Fruit fly (Drosophila melanogaster) whole organism, embryonic: ENCODE data around the gene CG9393.

Experiments
- Aef1 ChIP-seq: fragments of 200-800 bp; sonication (Bioruptor generic); IDR thresholded peaks from 3 replicates; pipeline ENCODE4 v1.3.6; 2022; ENCODE audit warnings: missing biosample characterization, missing genetic modification characterization
- B-H1 ChIP-seq: fragments of 200-800 bp; sonication (Bioruptor generic); IDR thresholded peaks from 3 replicates; pipeline ENCODE4 v1.3.6; 2022; ENCODE audit warnings: missing biosample characterization, missing genetic modification characterization
- C15 ChIP-seq: fragments of 200-800 bp; sonication (Bioruptor generic); IDR thresholded peaks from 3 replicates; pipeline ENCODE4 v1.3.6; 2022; ENCODE audit warnings: missing biosample characterization, missing genetic modification characterization
- CG10147 ChIP-seq: fragments of 200-800 bp; sonication (Bioruptor generic); optimal IDR thresholded peaks from 2 replicates; lab custom pipeline; 2019; ENCODE audit warnings: missing biosample characterization, mild to moderate bottlenecking, missing genetic modification characterization, moderate library complexity
- CG1024 ChIP-seq: fragments of 200-800 bp; sonication (Bioruptor generic); IDR thresholded peaks from 2 replicates; pipeline ENCODE4 v1.3.6; 2022; ENCODE audit warnings: missing biosample characterization, missing genetic modification characterization
- CG10366 ChIP-seq: fragments of 200-800 bp; sonication (Bioruptor generic); IDR thresholded peaks from 2 replicates; pipeline ENCODE4 v1.3.6; 2022; ENCODE audit warnings: missing biosample characterization, missing genetic modification characterization
- CG11085 ChIP-seq: fragments of 200-800 bp; sonication (Bioruptor generic); IDR thresholded peaks from 2 replicates; pipeline ENCODE4 v1.3.6; 2022; ENCODE audit warnings: missing biosample characterization, missing genetic modification characterization
- CG11247 ChIP-seq: fragments of 200-800 bp; sonication (Bioruptor generic); IDR thresholded peaks from 2 replicates; pipeline ENCODE4 v1.3.6; 2022; ENCODE audit warnings: missing biosample characterization, missing genetic modification characterization
- CG11696 ChIP-seq: fragments of 200-800 bp; sonication (Bioruptor generic); IDR thresholded peaks from 2 replicates; pipeline ENCODE4 v1.3.6; 2022; ENCODE audit warnings: missing biosample characterization, missing genetic modification characterization
- CG13287 ChIP-seq: fragments of 200-800 bp; sonication (Bioruptor generic); IDR thresholded peaks from 2 replicates; pipeline ENCODE4 v1.3.6; 2022; ENCODE audit warnings: missing biosample characterization, missing genetic modification characterization; ENCODE audit not compliant: partially characterized antibody
- CG14050 ChIP-seq: fragments of 200-800 bp; sonication (Bioruptor generic); IDR thresholded peaks from 3 replicates; pipeline ENCODE4 v1.3.6; 2022; ENCODE audit warnings: missing biosample characterization, missing genetic modification characterization
- CG15073 ChIP-seq: fragments of 200-800 bp; sonication (Bioruptor generic); optimal IDR thresholded peaks from 2 replicates; lab custom pipeline; 2016; ENCODE audit warnings: missing biosample characterization, missing genetic modification characterization
- CG1529 ChIP-seq: fragments of 200-800 bp; sonication (Bioruptor generic); optimal IDR thresholded peaks from 3 replicates; lab custom pipeline; 2018; ENCODE audit warnings: missing biosample characterization, missing genetic modification characterization
- CG15514 ChIP-seq: fragments of 200-800 bp; sonication (Bioruptor generic); optimal IDR thresholded peaks from 3 replicates; lab custom pipeline; 2017; ENCODE audit warnings: missing biosample characterization, missing genetic modification characterization, mild to moderate bottlenecking, moderate library complexity, missing genetic modification reagents
- CG17328 ChIP-seq: fragments of 200-800 bp; sonication (Bioruptor generic); IDR thresholded peaks from 2 replicates; pipeline ENCODE4 v1.3.6; 2022; ENCODE audit warnings: missing biosample characterization, missing genetic modification characterization
- CG18262 ChIP-seq: fragments of 200-800 bp; optimal IDR thresholded peaks from 3 replicates; lab custom pipeline; 2019; ENCODE audit warnings: missing biosample characterization, mild to moderate bottlenecking, missing genetic modification characterization, moderate library complexity
- CG18599 ChIP-seq: fragments of 200-800 bp; sonication (Bioruptor generic); optimal IDR thresholded peaks from 3 replicates; lab custom pipeline; 2017; ENCODE audit warnings: missing biosample characterization, missing genetic modification characterization, mild to moderate bottlenecking, moderate library complexity, missing genetic modification reagents
- CG2129 ChIP-seq: fragments of 200-800 bp; sonication (Bioruptor generic); IDR thresholded peaks from 2 replicates; pipeline ENCODE4 v1.3.6; 2022; ENCODE audit warnings: missing biosample characterization, missing genetic modification characterization; ENCODE audit not compliant: partially characterized antibody
- CG30020 ChIP-seq: fragments of 200-800 bp; optimal IDR thresholded peaks from 2 replicates; lab custom pipeline; 2019; ENCODE audit warnings: missing biosample characterization, mild to moderate bottlenecking, missing genetic modification characterization, moderate library complexity
- CG31365 ChIP-seq: fragments of 200-800 bp; sonication (Bioruptor generic); optimal IDR thresholded peaks from 2 replicates; lab custom pipeline; 2018; ENCODE audit warnings: missing biosample characterization, mild to moderate bottlenecking, missing genetic modification characterization
- CG33213 ChIP-seq: fragments of 200-800 bp; sonication (Bioruptor generic); optimal IDR thresholded peaks from 3 replicates; lab custom pipeline; 2016; ENCODE audit warnings: missing biosample characterization, missing genetic modification characterization
- CG5953 ChIP-seq: fragments of 200-800 bp; sonication (Bioruptor generic); IDR thresholded peaks from 2 replicates; pipeline ENCODE4 v1.3.6; 2022; ENCODE audit warnings: missing biosample characterization, missing genetic modification characterization
- CG8290 ChIP-seq, 3 experiments: fragments of 200-800 bp; sonication (Bioruptor generic); optimal IDR thresholded peaks; 2 replicates each; lab custom pipeline; 2016 to 2019; ENCODE audit warnings: missing biosample characterization in 3 of 3, missing genetic modification characterization in 3 of 3, mild to moderate bottlenecking in 2 of 3, moderate library complexity in 1 of 3
- CG8924 ChIP-seq: fragments of 200-800 bp; optimal IDR thresholded peaks from 3 replicates; lab custom pipeline; 2019; ENCODE audit warnings: missing biosample characterization, mild to moderate bottlenecking, missing genetic modification characterization, moderate library complexity
- CG9932 ChIP-seq: fragments of 200-800 bp; sonication (Bioruptor generic); IDR thresholded peaks from 2 replicates; pipeline ENCODE4 v1.3.6; 2022; ENCODE audit warnings: missing biosample characterization, missing genetic modification characterization
- CkIIα-i1 ChIP-seq: fragments of 200-800 bp; sonication (Bioruptor generic); IDR thresholded peaks from 2 replicates; pipeline ENCODE4 v1.3.6; 2022; ENCODE audit warnings: missing biosample characterization, missing genetic modification characterization
- Dip2 ChIP-seq: fragments of 200-800 bp; sonication (Bioruptor generic); IDR thresholded peaks from 2 replicates; pipeline ENCODE4 v1.3.6; 2022; ENCODE audit warnings: missing biosample characterization, missing genetic modification characterization
- Dll ChIP-seq: fragments of 200-800 bp; sonication (Bioruptor generic); IDR thresholded peaks from 4 replicates; pipeline ENCODE4 v1.3.6; 2022; ENCODE audit warnings: missing biosample characterization, missing genetic modification characterization; ENCODE audit not compliant: partially characterized antibody
- Dp ChIP-seq: fragments of 200-800 bp; sonication (Bioruptor generic); optimal IDR thresholded peaks from 2 replicates; lab custom pipeline; 2018; ENCODE audit warnings: missing biosample characterization, mild to moderate bottlenecking, missing genetic modification characterization, moderate library complexity
- HmgZ ChIP-seq: fragments of 200-800 bp; sonication (Bioruptor generic); optimal IDR thresholded peaks from 2 replicates; lab custom pipeline; 2018; ENCODE audit warnings: missing biosample characterization, mild to moderate bottlenecking, missing genetic modification characterization
- Max ChIP-seq: fragments of 200-800 bp; sonication (Bioruptor generic); optimal IDR thresholded peaks from 2 replicates; lab custom pipeline; 2016; ENCODE audit warnings: missing biosample characterization, mild to moderate bottlenecking, missing genetic modification characterization
- Nf-YC ChIP-seq: fragments of 200-800 bp; optimal IDR thresholded peaks from 3 replicates; lab custom pipeline; 2019; ENCODE audit warnings: missing biosample characterization, mild to moderate bottlenecking, missing genetic modification characterization, moderate library complexity
- Pdp1 ChIP-seq, 2 experiments: fragments of 200-800 bp; sonication (Bioruptor generic); optimal IDR thresholded peaks; 3 replicates each; lab custom pipeline; 2016; ENCODE audit warnings: missing biosample characterization in 2 of 2, missing genetic modification characterization in 2 of 2, mild to moderate bottlenecking in 1 of 2, moderate library complexity in 1 of 2
- Trl ChIP-seq, 3 experiments: fragments of >200 bp in 2 of 3; fragments of 200-800 bp in 1 of 3; sonication (Bioruptor generic) in 1 of 3; optimal IDR thresholded peaks; 2 replicates in 1 of 3; 3 replicates in 2 of 3; lab custom pipeline; 2016 to 2017; ENCODE audit warnings: missing biosample characterization in 1 of 3, missing genetic modification characterization in 1 of 3
- Xrp1 ChIP-seq: fragments of 200-800 bp; sonication (Bioruptor generic); IDR thresholded peaks from 2 replicates; pipeline ENCODE4 v1.3.6; 2022; ENCODE audit warnings: missing biosample characterization, missing genetic modification characterization
- al ChIP-seq: fragments of 200-800 bp; sonication (Bioruptor generic); IDR thresholded peaks from 2 replicates; pipeline ENCODE4 v1.3.6; 2022; ENCODE audit warnings: missing biosample characterization, missing genetic modification characterization
- cg ChIP-seq: fragments of 200-800 bp; sonication (Bioruptor generic); optimal IDR thresholded peaks from 3 replicates; lab custom pipeline; 2019; ENCODE audit warnings: missing biosample characterization, mild to moderate bottlenecking, missing genetic modification characterization, moderate library complexity
- esg ChIP-seq: fragments of 200-800 bp; sonication (Bioruptor generic); conservative IDR thresholded peaks from 2 replicates; pipeline ENCODE4 v1.3.6; 2022; ENCODE audit warnings: missing biosample characterization, missing genetic modification characterization
- fd64A ChIP-seq: fragments of 200-800 bp; sonication (Bioruptor generic); optimal IDR thresholded peaks from 3 replicates; lab custom pipeline; 2018; ENCODE audit warnings: missing biosample characterization, mild to moderate bottlenecking, missing genetic modification characterization
- gcm ChIP-seq: fragments of 200-800 bp; sonication (Bioruptor generic); optimal IDR thresholded peaks from 2 replicates; lab custom pipeline; 2019; ENCODE audit warnings: missing biosample characterization, mild to moderate bottlenecking, missing genetic modification characterization, moderate library complexity
- h ChIP-seq: fragments of >200 bp; optimal IDR thresholded peaks from 2 replicates; lab custom pipeline; 2017
- her ChIP-seq: fragments of 200-800 bp; sonication (Bioruptor generic); optimal IDR thresholded peaks from 2 replicates; lab custom pipeline; 2016; ENCODE audit warnings: missing biosample characterization, missing genetic modification characterization
- kah ChIP-seq: fragments of 200-800 bp; sonication (Bioruptor generic); optimal IDR thresholded peaks from 2 replicates; lab custom pipeline; 2018; ENCODE audit warnings: missing biosample characterization, mild to moderate bottlenecking, missing genetic modification characterization
- klu ChIP-seq: fragments of 200-800 bp; sonication (Bioruptor generic); IDR thresholded peaks from 2 replicates; pipeline ENCODE4 v1.3.6; 2022; ENCODE audit warnings: missing biosample characterization, missing genetic modification characterization
- knrl ChIP-seq: fragments of 200-800 bp; sonication (Bioruptor generic); IDR thresholded peaks from 3 replicates; pipeline ENCODE4 v1.3.6; 2022; ENCODE audit warnings: missing biosample characterization, missing genetic modification characterization; ENCODE audit not compliant: partially characterized antibody
- lilli ChIP-seq: fragments of 200-800 bp; sonication (Bioruptor generic); optimal IDR thresholded peaks from 3 replicates; lab custom pipeline; 2016; ENCODE audit warnings: missing biosample characterization, missing genetic modification characterization
- org-1 ChIP-seq: fragments of 200-800 bp; sonication (Bioruptor generic); optimal IDR thresholded peaks from 2 replicates; lab custom pipeline; 2017; ENCODE audit warnings: missing biosample characterization, missing genetic modification characterization
- stwl ChIP-seq: fragments of 200-800 bp; sonication (Bioruptor generic); optimal IDR thresholded peaks from 3 replicates; lab custom pipeline; 2018; ENCODE audit warnings: missing biosample characterization, mild to moderate bottlenecking, missing genetic modification characterization, moderate library complexity
- ttk ChIP-seq: fragments of 200-800 bp; sonication (Bioruptor generic); IDR thresholded peaks from 2 replicates; pipeline ENCODE4 v2.1.2; 2022; ENCODE audit warnings: missing biosample characterization, missing genetic modification characterization

CG9393 gene

dm6 chr3R:9555334-9555974, 8.0 kb downstream of the CG9393 start, which contains the start of the genes CG9386 and BckdhA (continued):
- peak; percentile 26 for TF ChIP-seq CG30020
- peak; percentile 56 for TF ChIP-seq CG18262
- no peak for TF ChIP-seq gcm (GFP tag; lab: Kevin White, UChicago)
- peak; percentile 29; the same call in 1 of the 2 replicates for TF ChIP-seq al (GFP tag; lab: Robert Waterston, UW)
- peak; percentile 80 for TF ChIP-seq CG9932 (GFP tag; lab: Robert Waterston, UW)
- TF ChIP-seq Nf-YC, result peak; percentile 62
- TF ChIP-seq Trl (optimal IDR thresholded peaks at IDR 0.05; lab: Kevin White, UChicago), result no peak
- peak; percentile 52 for TF ChIP-seq Trl (GFP tag; optimal IDR thresholded peaks at IDR 0.05; lab: Kevin White, UChicago)
- peak; percentile 77 for TF ChIP-seq CG13287 (GFP tag; lab: Robert Waterston, UW)
- peak; percentile 13; the same call in 1 of the 3 replicates for TF ChIP-seq Aef1 (GFP tag; lab: Robert Waterston, UW)
- no peak for TF ChIP-seq CG14050 (GFP tag; lab: Robert Waterston, UW)
- peak; percentile 54 to 99 for TF ChIP-seq Pdp1 (GFP tag; optimal IDR thresholded peaks at IDR 0.05; lab: Kevin White, UChicago)
- TF ChIP-seq fd64A (GFP tag; lab: Kevin White, UChicago), result no peak
- TF ChIP-seq CG11696 (GFP tag; lab: Robert Waterston, UW), result no peak
- no peak for TF ChIP-seq Dip2
- 0 out of 2 replicates have a peak, but pooled peaks have one; percentile 33 for TF ChIP-seq ttk
- TF ChIP-seq CG17328 (GFP tag; lab: Robert Waterston, UW), result no peak
- no peak for TF ChIP-seq CG11085 (GFP tag; lab: Robert Waterston, UW)
- peak; percentile 77 for TF ChIP-seq Dp (GFP tag; lab: Kevin White, UChicago)
- TF ChIP-seq cg (GFP tag; lab: Kevin White, UChicago), result no peak
- TF ChIP-seq CG2129 (GFP tag; lab: Robert Waterston, UW), result peak; percentile 36
- TF ChIP-seq Max, result peak; percentile 60
- peak; percentile 78 for TF ChIP-seq lilli
- TF ChIP-seq CG33213 (GFP tag; lab: Kevin White, UChicago), result peak; percentile 17
- TF ChIP-seq Xrp1 (GFP tag; lab: Robert Waterston, UW), result peak; percentile 40; the same call in 1 of the 2 replicates
- no peak for TF ChIP-seq h (lab: Kevin White, UChicago)
- peak; percentile 21 for TF ChIP-seq HmgZ (tag; lab: Kevin White, UChicago)
- no peak for TF ChIP-seq CG5953
- TF ChIP-seq CkIIα-i1 (GFP tag; lab: Robert Waterston, UW), result no peak
- TF ChIP-seq CG10147, result peak; percentile 42
- TF ChIP-seq C15 (GFP tag; lab: Robert Waterston, UW), result no peak
- no peak for TF ChIP-seq stwl (tag; lab: Kevin White, UChicago)
- TF ChIP-seq CG1529 (GFP tag; lab: Kevin White, UChicago), result no peak
- TF ChIP-seq CG18599 (GFP tag; lab: Kevin White, UChicago), result no peak
- peak; percentile 25 for TF ChIP-seq her (GFP tag; lab: Kevin White, UChicago)
- TF ChIP-seq org-1 (GFP tag; lab: Kevin White, UChicago), result no peak
- peak; percentile 54 for TF ChIP-seq CG8924 (tag; lab: Kevin White, UChicago)
- no peak for TF ChIP-seq CG15073
- TF ChIP-seq B-H1 (GFP tag; lab: Robert Waterston, UW), result no peak
- peak; percentile 69 for TF ChIP-seq knrl (GFP tag; lab: Robert Waterston, UW)
- TF ChIP-seq CG31365 (tag; lab: Kevin White, UChicago), result no peak
- peak; percentile 50 for TF ChIP-seq CG15514 (GFP tag; lab: Kevin White, UChicago)
- peak; percentile 85 for TF ChIP-seq Dll (GFP tag; lab: Robert Waterston, UW)
- TF ChIP-seq kah (GFP tag; lab: Kevin White, UChicago), result peak; percentile 72
- no peak for TF ChIP-seq CG1024 (GFP tag; lab: Robert Waterston, UW)
- TF ChIP-seq CG11247 (GFP tag; lab: Robert Waterston, UW), result peak; percentile 66
- TF ChIP-seq klu, result no peak
- peak; percentile 61 for TF ChIP-seq CG8290 (GFP tag; optimal IDR thresholded peaks at IDR 0.05; lab: Kevin White, UChicago)
- peak; percentile 53 to 82 for TF ChIP-seq CG8290 (tag; optimal IDR thresholded peaks at IDR 0.05; lab: Kevin White, UChicago)
- TF ChIP-seq esg (GFP tag; lab: Robert Waterston, UW), result no peak
- TF ChIP-seq CG10366 (GFP tag; lab: Robert Waterston, UW), result peak; percentile 28; the same call in 1 of the 2 replicates
